Worm (Caenorhabditis elegans): ENCODE measurements around the gene ceh-60.

- TF ChIP-seq pha-4 (tag; optimal IDR thresholded peaks at IDR 0.05) (no peak), ces-1 (GFP tag; optimal IDR thresholded peaks at IDR 0.05) (no peak), unc-62 (GFP tag; optimal IDR thresholded peaks at IDR 0.05) (no peak), nhr-28 (tag; optimal IDR thresholded peaks at IDR 0.05) (no peak), elt-1 (tag; optimal IDR thresholded peaks at IDR 0.05; ENCODE audit: borderline replicate concordance, insufficient read depth) (no peak), zip-8 (tag; optimal IDR thresholded peaks at IDR 0.05) (no peak), nhr-237 (tag; optimal IDR thresholded peaks at IDR 0.05) (no peak)
These were observed 30.5 kb upstream of the ceh-60 start for ce11 chrX:6560495-6560894.

All from whole organism, mixed stage, embryonic.